Worm (Caenorhabditis elegans) whole organism, L4 larva: Measurements from ENCODE around the gene C50D2.6.
A peak's percentile ranks its signal among the peaks of the same experiment; 100 is the strongest.

Experiments used
- T20F7.1 ChIP-seq: fragments of 200-800 bp; sonication (Bioruptor generic); optimal IDR thresholded peaks from 2 replicates; lab custom pipeline; 2018; ENCODE audit warnings: mild to moderate bottlenecking, missing genetic modification characterization, missing compliant biosample characterization
- Y105C5A.15 ChIP-seq: fragments of 200-800 bp; sonication (Bioruptor generic); IDR thresholded peaks from 2 replicates; pipeline ENCODE4 v1.3.6; 2022; ENCODE audit warnings: missing genetic modification characterization, missing compliant biosample characterization
- Y5F2A.4 ChIP-seq: fragments of 200-800 bp; sonication (Bioruptor generic); optimal IDR thresholded peaks from 2 replicates; lab custom pipeline; 2018; ENCODE audit warnings: mild to moderate bottlenecking, missing genetic modification characterization, missing compliant biosample characterization
- aha-1 ChIP-seq: fragments of 150-350 bp; peaks from one replicate; lab custom pipeline; 2014; ENCODE audit warnings: missing biosample characterization, missing genetic modification characterization
- ceh-20 ChIP-seq: fragments of 200-800 bp; sonication (Bioruptor generic); IDR thresholded peaks from 2 replicates; pipeline ENCODE4 v1.3.6; 2022; ENCODE audit warnings: missing genetic modification reagents, missing genetic modification characterization, missing compliant biosample characterization
- daf-12 ChIP-seq: fragments of 150-350 bp; optimal IDR thresholded peaks from 2 replicates; lab custom pipeline; 2014; ENCODE audit warnings: missing biosample characterization, missing genetic modification reagents, missing genetic modification characterization
- dmd-6 ChIP-seq: fragments of 200-800 bp; sonication (Bioruptor generic); IDR thresholded peaks from 2 replicates; pipeline ENCODE4 v1.3.6; 2022; ENCODE audit warnings: missing genetic modification reagents, missing genetic modification characterization, missing compliant biosample characterization
- dmd-8 ChIP-seq: fragments of 200-800 bp; sonication (Bioruptor generic); IDR thresholded peaks from 2 replicates; pipeline ENCODE4 v1.3.6; 2022; ENCODE audit warnings: missing genetic modification characterization, missing compliant biosample characterization
- egl-27 ChIP-seq: sonication (generic microtip); optimal IDR thresholded peaks from 3 replicates; lab custom pipeline; 2017; ENCODE audit warnings: missing biosample characterization, missing genetic modification reagents, missing genetic modification characterization
- fkh-10 ChIP-seq: fragments of 150-350 bp; optimal IDR thresholded peaks from 2 replicates; lab custom pipeline; 2014; ENCODE audit warnings: missing biosample characterization, missing genetic modification reagents, missing genetic modification characterization
- hlh-11 ChIP-seq: fragments of 200-800 bp; sonication (Bioruptor generic); optimal IDR thresholded peaks from 2 replicates; lab custom pipeline; 2018; ENCODE audit warnings: mild to moderate bottlenecking, missing genetic modification characterization, missing compliant biosample characterization
- hlh-30 ChIP-seq: sonication (generic microtip); optimal IDR thresholded peaks from 2 replicates; lab custom pipeline; 2017; ENCODE audit warnings: antibody characterized with exemption, mild to moderate bottlenecking, missing genetic modification characterization, missing compliant biosample characterization; ENCODE audit not compliant: insufficient read depth
- lin-38 ChIP-seq: fragments of 200-800 bp; sonication (Bioruptor generic); IDR thresholded peaks from 2 replicates; pipeline ENCODE4 v1.3.6; 2022; ENCODE audit warnings: missing genetic modification reagents, missing genetic modification characterization, missing compliant biosample characterization
- lsy-2 ChIP-seq, 2 experiments: fragments of 150-350 bp in 1 of 2; sonication (generic microtip) in 1 of 2; optimal IDR thresholded peaks; 2 replicates each; lab custom pipeline; 2014 to 2017; ENCODE audit warnings: missing biosample characterization in 2 of 2, missing genetic modification characterization in 2 of 2
- mdt-29 ChIP-seq: fragments of 200-800 bp; sonication (Bioruptor generic); IDR thresholded peaks from 2 replicates; pipeline ENCODE4 v1.3.6; 2022; ENCODE audit warnings: missing genetic modification reagents, missing genetic modification characterization, missing compliant biosample characterization
- mep-1 ChIP-seq: fragments of 150-350 bp; sonication (generic microtip); optimal IDR thresholded peaks from 3 replicates; lab custom pipeline; 2014; ENCODE audit warnings: missing biosample characterization, missing genetic modification characterization
- mes-2 ChIP-seq: sonication (generic microtip); optimal IDR thresholded peaks from 2 replicates; lab custom pipeline; 2016; ENCODE audit warnings: missing genotype, mild to moderate bottlenecking, missing genetic modification characterization, missing compliant biosample characterization; ENCODE audit not compliant: poor library complexity, severe bottlenecking
- mxl-2 ChIP-seq: fragments of 200-800 bp; sonication (Bioruptor generic); conservative IDR thresholded peaks from 2 replicates; pipeline ENCODE4 v1.3.6; 2022; ENCODE audit warnings: missing genetic modification reagents, missing genetic modification characterization, missing compliant biosample characterization
- mxl-3 ChIP-seq: fragments of 200-800 bp; sonication (Bioruptor generic); optimal IDR thresholded peaks from 2 replicates; lab custom pipeline; 2018; ENCODE audit warnings: mild to moderate bottlenecking, missing genetic modification characterization, missing compliant biosample characterization
- nhr-11 ChIP-seq: fragments of 150-350 bp; optimal IDR thresholded peaks from 2 replicates; lab custom pipeline; 2014; ENCODE audit warnings: missing biosample characterization, missing genetic modification characterization
- nhr-28 ChIP-seq: fragments of 150-350 bp; optimal IDR thresholded peaks from 2 replicates; lab custom pipeline; 2014; ENCODE audit warnings: missing biosample characterization, missing genetic modification characterization
- nhr-42 ChIP-seq: fragments of 200-800 bp; sonication (Bioruptor generic); IDR thresholded peaks from 2 replicates; pipeline ENCODE4 v1.3.6; 2022; ENCODE audit warnings: missing genetic modification characterization, missing compliant biosample characterization
- nhr-6 ChIP-seq: fragments of 150-350 bp; optimal IDR thresholded peaks from 2 replicates; lab custom pipeline; 2014; ENCODE audit warnings: missing biosample characterization, missing genetic modification characterization
- pqm-1 ChIP-seq: sonication (generic microtip); optimal IDR thresholded peaks from 2 replicates; lab custom pipeline; 2017; ENCODE audit warnings: missing biosample characterization, missing genetic modification characterization
- set-16 ChIP-seq: fragments of 200-800 bp; sonication (Bioruptor generic); IDR thresholded peaks from 2 replicates; pipeline ENCODE4 v1.3.6; 2022; ENCODE audit warnings: missing genetic modification reagents, missing genetic modification characterization, missing compliant biosample characterization
- skn-1 ChIP-seq: fragments of 150-350 bp; optimal IDR thresholded peaks from 2 replicates; lab custom pipeline; 2014; ENCODE audit warnings: missing biosample characterization, missing genetic modification characterization
- spr-1 ChIP-seq: sonication (generic microtip); optimal IDR thresholded peaks from 2 replicates; lab custom pipeline; 2016; ENCODE audit warnings: mild to moderate bottlenecking, missing genetic modification characterization, missing compliant biosample characterization
- spr-3 ChIP-seq: fragments of 200-800 bp; sonication (Bioruptor generic); optimal IDR thresholded peaks from 2 replicates; lab custom pipeline; 2018; ENCODE audit warnings: mild to moderate bottlenecking, missing genetic modification characterization, missing compliant biosample characterization
- tra-1 ChIP-seq: fragments of 200-800 bp; sonication (Bioruptor generic); IDR thresholded peaks from 2 replicates; pipeline ENCODE4 v1.3.6; 2022; ENCODE audit warnings: missing genetic modification reagents, missing genetic modification characterization, missing compliant biosample characterization
- unc-62 ChIP-seq, 3 experiments: fragments of 150-350 bp in 1 of 3; sonication (generic microtip); optimal IDR thresholded peaks in 2 of 3; peaks in 1 of 3; 1 replicate in 1 of 3; 2 replicates in 2 of 3; lab custom pipeline; 2014 to 2017; ENCODE audit warnings: missing biosample characterization in 3 of 3, missing genetic modification characterization in 3 of 3, missing genetic modification reagents in 3 of 3, missing genotype in 1 of 3
- zip-11 ChIP-seq: fragments of 200-800 bp; sonication (Bioruptor generic); IDR thresholded peaks from 2 replicates; pipeline ENCODE4 v1.3.6; 2022; ENCODE audit warnings: missing genetic modification characterization, missing compliant biosample characterization
- ztf-7 ChIP-seq: fragments of 150-350 bp; optimal IDR thresholded peaks from 2 replicates; lab custom pipeline; 2014; ENCODE audit warnings: missing biosample characterization, missing genetic modification characterization

The C50D2.6 gene

DNA sequence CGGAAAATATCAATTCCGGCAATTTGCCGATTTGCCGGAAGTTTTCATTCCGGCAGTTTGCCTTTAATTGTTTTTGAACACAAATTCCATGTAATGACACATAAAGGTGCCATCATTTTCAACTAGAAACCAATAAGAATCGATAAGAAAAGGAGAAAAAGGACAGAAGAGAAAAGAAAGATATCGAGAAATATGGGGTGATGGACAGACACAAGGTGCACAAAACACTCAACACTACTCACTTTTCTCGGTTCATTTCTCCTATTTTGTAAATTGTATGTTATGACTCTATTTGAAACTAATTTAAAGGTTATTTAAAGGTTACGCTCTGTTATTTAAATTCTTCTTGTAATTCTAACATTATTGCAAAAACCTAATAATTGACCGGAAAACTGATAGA lies 33.4 kb upstream of the C50D2.6 start (continued):
- peak; percentile 1 for TF ChIP-seq mes-2 (tag; lab: Kevin White, UChicago)
- TF ChIP-seq T20F7.1 (GFP tag; lab: Kevin White, UChicago), result peak; percentile 6
- peak; percentile 76 for TF ChIP-seq nhr-28 (tag; lab: Kevin White, UChicago)
- TF ChIP-seq zip-11 (GFP tag; lab: Robert Waterston, UW), result no peak
- peak; percentile 53 for TF ChIP-seq hlh-11 (tag; lab: Kevin White, UChicago)
- TF ChIP-seq tra-1, result no peak
- TF ChIP-seq fkh-10, result no peak
- TF ChIP-seq ztf-7 (tag; lab: Kevin White, UChicago), result no peak
- TF ChIP-seq nhr-42 (GFP tag; lab: Robert Waterston, UW), result no peak
- TF ChIP-seq spr-1, result no peak
- TF ChIP-seq pqm-1 (tag; lab: Kevin White, UChicago), result peak; percentile 42
- TF ChIP-seq lin-38 (GFP tag; lab: Robert Waterston, UW), result no peak
- TF ChIP-seq, all 104 proteins: peak for 9

ce11 chrII:51352-51751 lies 32.9 kb upstream of the C50D2.6 start, which contains the start of gene sptl-1:
Gene sptl-1, plus strand, starts transcription at chrII:51652.
- TF ChIP-seq egl-27 (tag; lab: Kevin White, UChicago) (no peak), mes-2 (tag; lab: Kevin White, UChicago) (peak; percentile 7), lsy-2 (tag; optimal IDR thresholded peaks at IDR 0.05; lab: Kevin White, UChicago) (no peak), ceh-20 (GFP tag; lab: Robert Waterston, UW) (no peak), Y5F2A.4 (GFP tag; lab: Kevin White, UChicago) (no peak), hlh-30 (tag; lab: Kevin White, UChicago) (no peak)
- TF ChIP-seq, all 104 proteins: peak for 1

ce11 chrII:55204-55603 lies 29.0 kb upstream of the C50D2.6 start, which contains the start of gene tre-5:
Gene tre-5, minus strand, starts transcription at chrII:55304.
- no peak for TF ChIP-seq spr-3 (GFP tag; lab: Kevin White, UChicago)
- TF ChIP-seq hlh-30 (tag; lab: Kevin White, UChicago), result peak; percentile 33
- TF ChIP-seq, all 104 proteins: peak for 1

- TF ChIP-seq nhr-6 (tag; lab: Kevin White, UChicago), result no peak
- TF ChIP-seq skn-1 (tag; lab: Kevin White, UChicago), result no peak
- no peak for TF ChIP-seq mxl-2 (GFP tag; lab: Robert Waterston, UW)
- TF ChIP-seq mep-1 (tag; lab: Kevin White, UChicago), result no peak
- TF ChIP-seq set-16 (GFP tag; lab: Robert Waterston, UW), result no peak
- no peak for TF ChIP-seq daf-12 (tag; lab: Kevin White, UChicago)
- TF ChIP-seq mxl-3 (GFP tag; lab: Kevin White, UChicago), result no peak
- no peak for TF ChIP-seq Y5F2A.4 (GFP tag; lab: Kevin White, UChicago)
- no peak for TF ChIP-seq aha-1
- TF ChIP-seq mdt-29, result no peak
- TF ChIP-seq nhr-11, result no peak
Measured at ce11 chrII:57370-57769, 26.9 kb upstream of the C50D2.6 start, which contains the start of gene ascc-1. Gene ascc-1, plus strand, starts transcription at chrII:57670.

DNA sequence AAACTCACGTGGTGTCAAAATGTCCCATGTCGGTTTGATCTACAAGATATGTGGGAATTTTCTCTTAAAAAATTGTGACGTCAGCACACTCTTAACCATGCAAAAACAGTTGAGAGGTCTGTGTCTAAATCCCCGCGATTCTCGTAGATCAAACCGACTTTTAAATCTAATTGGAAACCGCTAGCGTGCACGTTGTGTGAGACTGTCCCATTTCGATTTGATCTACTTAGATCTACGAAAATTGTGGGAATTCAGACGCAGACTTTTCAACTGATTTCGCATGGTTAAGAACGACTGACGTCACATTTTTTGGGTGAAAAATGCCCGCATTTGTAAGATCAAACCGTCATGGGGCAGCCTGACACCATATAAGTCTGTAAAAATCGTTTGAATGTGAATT lies 26.4 kb upstream of the C50D2.6 start:
- TF ChIP-seq dmd-8, result 0 out of 2 replicates have a peak, but pooled peaks have one; percentile 9
- no peak for TF ChIP-seq Y105C5A.15 (GFP tag; lab: Robert Waterston, UW)
- peak in 1 of 2 experiments; percentile 78 for TF ChIP-seq unc-62 (GFP tag; optimal IDR thresholded peaks at IDR 0.05 in 1 of 2; lab: Kevin White, UChicago)
- no peak for TF ChIP-seq unc-62 (tag; optimal IDR thresholded peaks at IDR 0.05; lab: Kevin White, UChicago)
- 0 out of 2 replicates have a peak, but pooled peaks have one; percentile 3 for TF ChIP-seq dmd-6
